Worm (Caenorhabditis elegans): Measurements from ENCODE around the gene F36H12.10.

The F36H12.10 gene

DNA sequence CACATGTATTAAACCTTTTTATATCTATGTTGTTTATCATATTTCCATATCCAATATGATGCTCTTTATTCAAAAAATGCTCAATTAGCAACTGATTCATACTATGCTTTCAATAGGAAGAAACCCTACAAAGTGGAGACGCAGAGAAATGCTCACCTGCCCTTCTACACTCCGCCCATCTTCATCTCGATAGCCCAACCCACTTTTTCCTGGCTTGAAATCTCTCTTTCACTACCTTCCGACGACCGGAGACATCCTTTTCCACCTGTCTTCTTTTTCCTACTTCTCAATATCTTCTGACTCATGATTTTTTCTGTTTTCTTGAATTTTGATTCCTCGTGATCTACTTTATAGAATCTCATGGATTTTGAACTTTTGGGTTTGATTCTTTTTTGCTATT, 34.4 kb upstream of the F36H12.10 start:
- TF ChIP-seq unc-39 (tag; optimal IDR thresholded peaks at IDR 0.05): no peak
- TF ChIP-seq skn-1 (tag; optimal IDR thresholded peaks at IDR 0.05): no peak
- TF ChIP-seq egl-27 (tag; optimal IDR thresholded peaks at IDR 0.05): no peak
- no peak for TF ChIP-seq nhr-67 (tag; optimal IDR thresholded peaks at IDR 0.05)
- TF ChIP-seq fos-1 (tag; optimal IDR thresholded peaks at IDR 0.05): no peak
- no peak for TF ChIP-seq egl-5 (tag; optimal IDR thresholded peaks at IDR 0.05)
- TF ChIP-seq ceh-16 (tag; optimal IDR thresholded peaks at IDR 0.05): no peak
- TF ChIP-seq daf-12 (tag; optimal IDR thresholded peaks at IDR 0.05): no peak
- no peak for TF ChIP-seq mml-1 (tag; optimal IDR thresholded peaks at IDR 0.05)
- TF ChIP-seq aly-2 (tag; optimal IDR thresholded peaks at IDR 0.05): no peak
- no peak for TF ChIP-seq nhr-11 (tag; optimal IDR thresholded peaks at IDR 0.05)

DNA sequence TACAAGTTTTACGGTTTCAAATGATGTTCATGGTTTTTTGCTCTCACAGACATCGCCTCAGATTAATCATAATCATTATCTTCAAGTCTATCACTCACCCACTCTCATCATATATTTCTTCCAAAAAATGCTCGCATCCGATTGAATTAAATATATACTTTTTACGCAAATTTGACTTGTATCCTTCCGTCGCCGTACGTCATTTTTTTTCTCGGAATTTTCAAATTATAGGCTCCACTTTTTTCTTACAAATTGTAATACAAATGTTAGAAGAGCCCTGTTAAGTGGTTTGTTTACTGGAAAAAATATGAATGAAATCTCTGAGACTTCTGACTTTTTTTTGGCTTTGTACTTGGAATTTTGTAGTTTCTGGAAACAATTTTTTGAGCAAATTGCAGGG, 32.6 kb upstream of the F36H12.10 start:
- no peak for TF ChIP-seq nfya-1 (tag; optimal IDR thresholded peaks at IDR 0.05; ENCODE audit: insufficient read depth)
- no peak for TF ChIP-seq fkh-2 (tag; optimal IDR thresholded peaks at IDR 0.05)
- no peak for TF ChIP-seq hmg-11 (tag; optimal IDR thresholded peaks at IDR 0.05)
- no peak for TF ChIP-seq daf-12 (tag; optimal IDR thresholded peaks at IDR 0.05)

DNA sequence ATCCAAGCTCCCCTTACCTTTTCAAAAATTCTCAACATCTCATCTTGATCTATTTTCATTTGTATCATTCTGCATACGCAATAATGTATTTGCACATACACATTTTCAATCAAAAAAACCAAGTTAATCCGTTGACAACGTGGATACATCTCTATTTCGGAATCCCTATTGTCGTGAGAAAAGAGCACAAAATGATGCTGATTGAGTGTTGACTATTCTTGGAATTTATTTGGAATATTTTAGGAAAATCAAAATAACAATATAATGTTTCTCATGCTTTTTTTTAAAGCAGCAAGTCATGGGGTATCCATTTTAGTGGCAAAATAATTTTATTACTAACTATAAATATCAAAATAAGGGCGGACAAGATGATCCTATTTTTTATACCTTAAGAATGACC, 26.9 kb upstream of the F36H12.10 start:
- no peak for TF ChIP-seq ZK546.5 (tag; optimal IDR thresholded peaks at IDR 0.05)
- no peak for TF ChIP-seq pha-4 (tag; optimal IDR thresholded peaks at IDR 0.05)
- TF ChIP-seq ztf-11 (tag; optimal IDR thresholded peaks at IDR 0.05): no peak
- TF ChIP-seq elt-3 (tag; optimal IDR thresholded peaks at IDR 0.05): no peak
- no peak for TF ChIP-seq ztf-4 (tag; optimal IDR thresholded peaks at IDR 0.05)
- no peak for TF ChIP-seq ceh-9 (tag; optimal IDR thresholded peaks at IDR 0.05)
- TF ChIP-seq fkh-10 (GFP tag; optimal IDR thresholded peaks at IDR 0.05): no peak
- TF ChIP-seq lin-15B (tag; optimal IDR thresholded peaks at IDR 0.05): no peak
- TF ChIP-seq R02D3.7 (tag; optimal IDR thresholded peaks at IDR 0.05): no peak
- no peak for TF ChIP-seq snpc-4 (tag; optimal IDR thresholded peaks at IDR 0.05)
- no peak for TF ChIP-seq nhr-76 (tag; optimal IDR thresholded peaks at IDR 0.05)
- TF ChIP-seq nhr-28 (tag; optimal IDR thresholded peaks at IDR 0.05): no peak

DNA sequence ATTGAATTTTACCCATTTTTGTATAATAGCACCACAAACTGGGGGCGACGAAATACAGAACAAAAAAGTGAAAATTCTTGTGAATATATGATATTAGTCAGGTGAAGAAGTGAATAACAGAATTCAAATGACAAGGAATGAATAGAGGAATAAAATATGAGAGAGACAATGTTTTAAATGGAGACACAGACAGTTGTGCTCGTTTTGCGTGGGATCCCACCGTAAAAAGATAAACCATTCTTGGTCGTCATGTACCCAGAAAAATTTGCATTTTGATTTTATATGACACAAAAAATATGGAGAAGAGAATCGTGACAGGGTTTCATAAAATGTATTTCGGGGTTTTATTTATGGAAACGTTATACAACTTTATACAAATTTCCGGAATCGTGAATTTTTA, 23.2 kb upstream of the F36H12.10 start, which contains the start of gene F36H12.17:
Gene F36H12.17, minus strand, starts transcription at position 101 of the 400 bp plus-strand sequence.
- TF ChIP-seq ztf-11 (tag; optimal IDR thresholded peaks at IDR 0.05): no peak
- no peak for TF ChIP-seq egl-5 (tag; optimal IDR thresholded peaks at IDR 0.05)
- TF ChIP-seq unc-39 (tag; optimal IDR thresholded peaks at IDR 0.05): no peak
- no peak for TF ChIP-seq ama-1 (optimal IDR thresholded peaks at IDR 0.05)
- no peak for TF ChIP-seq zag-1 (tag; optimal IDR thresholded peaks at IDR 0.05)
- TF ChIP-seq elt-1 (tag; optimal IDR thresholded peaks at IDR 0.05): no peak
- no peak for TF ChIP-seq egl-27 (tag; optimal IDR thresholded peaks at IDR 0.05)
- no peak for TF ChIP-seq elt-2 (tag; optimal IDR thresholded peaks at IDR 0.05)
- no peak for TF ChIP-seq lsy-12 (tag; optimal IDR thresholded peaks at IDR 0.05)
- TF ChIP-seq pha-4 (tag; optimal IDR thresholded peaks at IDR 0.05): no peak
- no peak for TF ChIP-seq nhr-12 (tag; optimal IDR thresholded peaks at IDR 0.05)

DNA sequence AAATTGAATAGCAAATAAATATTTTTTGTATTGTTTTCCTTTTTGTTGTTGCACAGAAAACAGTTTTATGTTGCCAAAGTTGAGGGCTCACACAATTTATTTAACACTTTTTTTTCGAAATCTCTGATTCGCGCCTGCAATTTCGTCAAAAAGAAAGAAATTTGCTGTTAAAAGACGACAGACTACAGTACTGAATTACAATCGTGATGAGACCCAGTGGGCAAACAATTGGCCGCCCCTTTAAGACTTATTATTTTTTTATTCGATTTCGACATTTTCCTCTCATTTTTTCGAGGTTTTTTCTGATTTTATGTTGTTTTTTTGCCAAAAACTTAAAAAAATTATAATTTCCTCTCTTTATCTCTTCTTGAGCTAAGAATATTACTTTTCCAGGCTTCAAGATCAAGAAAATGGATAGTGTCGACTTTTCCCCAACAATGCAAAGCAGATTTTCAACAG, 19.6 kb upstream of the F36H12.10 start, which contains the start of gene slfl-4:
Gene slfl-4, plus strand, starts transcription at position 409 of the 459 bp plus-strand sequence.
- TF ChIP-seq lin-15B (tag; optimal IDR thresholded peaks at IDR 0.05): no peak
- no peak for TF ChIP-seq lsy-12 (tag; optimal IDR thresholded peaks at IDR 0.05)
- no peak for TF ChIP-seq elt-3 (tag; optimal IDR thresholded peaks at IDR 0.05)
- TF ChIP-seq mdl-1 (tag; optimal IDR thresholded peaks at IDR 0.05): no peak

DNA sequence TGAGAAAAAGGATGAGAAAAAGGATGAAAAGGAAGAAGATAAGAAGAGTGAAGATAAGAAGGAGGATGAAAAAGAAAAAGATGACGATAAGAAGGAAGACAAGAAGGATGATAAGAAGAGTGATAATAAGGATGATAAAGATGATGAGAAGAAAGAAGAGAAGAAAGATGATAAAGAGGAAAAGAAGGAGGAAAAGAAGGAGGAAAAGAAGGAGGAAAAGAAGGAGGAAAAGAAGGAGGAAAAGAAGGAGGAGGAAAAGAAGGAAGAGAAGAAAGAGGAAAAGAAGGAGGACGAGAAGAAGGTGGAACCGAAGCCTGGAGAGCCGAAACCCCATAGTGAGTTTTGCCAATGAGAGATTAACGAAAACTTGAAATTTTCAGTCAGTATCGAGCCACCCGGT, 18.8 kb upstream of the F36H12.10 start:
- TF ChIP-seq R02D3.7 (tag; optimal IDR thresholded peaks at IDR 0.05): no peak
- no peak for TF ChIP-seq ztf-11 (tag; optimal IDR thresholded peaks at IDR 0.05)
- no peak for TF ChIP-seq pqm-1 (tag; optimal IDR thresholded peaks at IDR 0.05)
- TF ChIP-seq fos-1 (tag; optimal IDR thresholded peaks at IDR 0.05): no peak
- no peak for TF ChIP-seq elt-1 (tag; optimal IDR thresholded peaks at IDR 0.05)
- no peak for TF ChIP-seq tbx-2 (tag; optimal IDR thresholded peaks at IDR 0.05)
- TF ChIP-seq egl-5 (tag; optimal IDR thresholded peaks at IDR 0.05): no peak
- no peak for TF ChIP-seq unc-62 (GFP tag; optimal IDR thresholded peaks at IDR 0.05)
- no peak for TF ChIP-seq mml-1 (tag; optimal IDR thresholded peaks at IDR 0.05)
- TF ChIP-seq fkh-10 (GFP tag; optimal IDR thresholded peaks at IDR 0.05): no peak
- TF ChIP-seq jun-1 (tag; optimal IDR thresholded peaks at IDR 0.05): no peak
- TF ChIP-seq nfya-1 (tag; optimal IDR thresholded peaks at IDR 0.05; ENCODE audit: insufficient read depth): no peak
- no peak for TF ChIP-seq ztf-4 (tag; optimal IDR thresholded peaks at IDR 0.05)
- TF ChIP-seq lin-15B (tag; optimal IDR thresholded peaks at IDR 0.05): no peak
- TF ChIP-seq ceh-28 (tag; optimal IDR thresholded peaks at IDR 0.05): no peak
- TF ChIP-seq nhr-237 (tag; optimal IDR thresholded peaks at IDR 0.05): no peak
